Worm (Caenorhabditis elegans) whole organism, young adult: ENCODE data around the gene srz-32.

ENCODE experiments used
- B0019.2 ChIP-seq: fragments of 200-800 bp; sonication (Bioruptor generic); conservative IDR thresholded peaks from 2 replicates; pipeline ENCODE4 v1.3.6; 2022; ENCODE audit warnings: missing genetic modification reagents, missing genetic modification characterization, missing compliant biosample characterization
- B0261.1 ChIP-seq: sonication (generic microtip); optimal IDR thresholded peaks from 2 replicates; lab custom pipeline; 2016; ENCODE audit warnings: mild to moderate bottlenecking, missing genetic modification characterization, moderate library complexity, missing compliant biosample characterization
- C17E4.6 ChIP-seq: fragments of 200-800 bp; sonication (Bioruptor generic); IDR thresholded peaks from 2 replicates; pipeline ENCODE4 v1.3.6; 2022; ENCODE audit warnings: missing genetic modification reagents, missing genetic modification characterization, missing compliant biosample characterization
- D2030.7 ChIP-seq: fragments of 200-800 bp; sonication (Bioruptor generic); IDR thresholded peaks from 2 replicates; pipeline ENCODE4 v1.3.6; 2022; ENCODE audit warnings: missing genetic modification reagents, missing genetic modification characterization, missing compliant biosample characterization
- F10E7.11 ChIP-seq: sonication (generic microtip); optimal IDR thresholded peaks from 2 replicates; lab custom pipeline; 2017; ENCODE audit warnings: mild to moderate bottlenecking, missing genetic modification characterization, moderate library complexity, missing compliant biosample characterization
- F22D6.2 ChIP-seq: sonication (generic microtip); optimal IDR thresholded peaks from 2 replicates; lab custom pipeline; 2016; ENCODE audit warnings: mild to moderate bottlenecking, missing genetic modification characterization, missing compliant biosample characterization
- F39B2.1 ChIP-seq: fragments of 200-800 bp; sonication (Bioruptor generic); IDR thresholded peaks from 2 replicates; pipeline ENCODE4 v1.3.6; 2022; ENCODE audit warnings: missing genetic modification reagents, missing genetic modification characterization, missing compliant biosample characterization
- F55B11.4 ChIP-seq: sonication (generic microtip); optimal IDR thresholded peaks from 2 replicates; lab custom pipeline; 2016; ENCODE audit warnings: missing compliant biosample characterization, missing genetic modification characterization, borderline replicate concordance; ENCODE audit not compliant: insufficient read depth
- T07F8.4 ChIP-seq: sonication (generic microtip); optimal IDR thresholded peaks from 2 replicates; lab custom pipeline; 2016; ENCODE audit warnings: mild to moderate bottlenecking, missing genetic modification characterization, moderate library complexity, missing compliant biosample characterization
- Y53F4B.3 ChIP-seq: fragments of 200-800 bp; sonication (Bioruptor generic); IDR thresholded peaks from 2 replicates; pipeline ENCODE4 v1.3.6; 2022; ENCODE audit warnings: missing genetic modification reagents, missing genetic modification characterization, missing compliant biosample characterization
- Y53G8AR.9 ChIP-seq: fragments of 200-800 bp; sonication (Bioruptor generic); conservative IDR thresholded peaks from 2 replicates; pipeline ENCODE4 v1.3.6; 2022; ENCODE audit warnings: missing genetic modification reagents, missing genetic modification characterization, missing compliant biosample characterization
- Y95B8A.8 ChIP-seq: fragments of 200-800 bp; sonication (Bioruptor generic); IDR thresholded peaks from 2 replicates; pipeline ENCODE4 v1.3.6; 2022; ENCODE audit warnings: missing genetic modification reagents, missing genetic modification characterization, missing compliant biosample characterization
- ZK185.1 ChIP-seq: sonication (generic microtip); optimal IDR thresholded peaks from 2 replicates; lab custom pipeline; 2016; ENCODE audit warnings: mild to moderate bottlenecking, missing genetic modification characterization, missing compliant biosample characterization; ENCODE audit not compliant: poor library complexity, severe bottlenecking
- attf-3 ChIP-seq: fragments of 200-800 bp; sonication (Bioruptor generic); conservative IDR thresholded peaks from 2 replicates; pipeline ENCODE4 v1.3.6; 2022; ENCODE audit warnings: missing genetic modification reagents, missing genetic modification characterization, missing compliant biosample characterization
- attf-5 ChIP-seq: fragments of 200-800 bp; sonication (Bioruptor generic); optimal IDR thresholded peaks from 2 replicates; lab custom pipeline; 2018; ENCODE audit warnings: mild to moderate bottlenecking, missing genetic modification characterization, missing compliant biosample characterization
- attf-6 ChIP-seq: fragments of 200-800 bp; sonication (Bioruptor generic); IDR thresholded peaks from 2 replicates; pipeline ENCODE4 v1.3.6; 2022; ENCODE audit warnings: missing genetic modification reagents, missing genetic modification characterization, missing compliant biosample characterization
- cebp-1 ChIP-seq, 2 experiments: fragments of 200-800 bp in 1 of 2; sonication (Bioruptor generic) in 1 of 2; sonication (generic microtip) in 1 of 2; IDR thresholded peaks in 1 of 2; optimal IDR thresholded peaks in 1 of 2; 2 replicates each; pipeline versions ENCODE4 v1.3.6 to Lab custom; 2017 to 2022; ENCODE audit warnings: missing compliant biosample characterization in 2 of 2, missing genetic modification characterization in 2 of 2, mild to moderate bottlenecking in 1 of 2, missing genetic modification reagents in 1 of 2, moderate library complexity in 1 of 2
- ceh-27 ChIP-seq: fragments of 200-800 bp; sonication (Bioruptor generic); optimal IDR thresholded peaks from 2 replicates; lab custom pipeline; 2018; ENCODE audit warnings: mild to moderate bottlenecking, missing genetic modification characterization, moderate library complexity, missing compliant biosample characterization
- ceh-40 ChIP-seq: fragments of 200-800 bp; sonication (Bioruptor generic); IDR thresholded peaks from 2 replicates; pipeline ENCODE4 v1.3.6; 2022; ENCODE audit warnings: missing genetic modification characterization, missing compliant biosample characterization
- ceh-58 ChIP-seq: fragments of 200-800 bp; sonication (Bioruptor generic); IDR thresholded peaks from 2 replicates; pipeline ENCODE4 v1.3.6; 2022; ENCODE audit warnings: missing genetic modification characterization, missing compliant biosample characterization
- ceh-91 ChIP-seq: fragments of 200-800 bp; sonication (Bioruptor generic); IDR thresholded peaks from 2 replicates; pipeline ENCODE4 v1.3.6; 2022; ENCODE audit warnings: missing genetic modification reagents, missing genetic modification characterization, missing compliant biosample characterization
- die-1 ChIP-seq: sonication (generic microtip); optimal IDR thresholded peaks from 2 replicates; lab custom pipeline; 2016; ENCODE audit warnings: missing genotype, mild to moderate bottlenecking, missing genetic modification characterization, missing compliant biosample characterization
- egl-18 ChIP-seq: fragments of 200-800 bp; sonication (Bioruptor generic); IDR thresholded peaks from 2 replicates; pipeline ENCODE4 v1.3.6; 2022; ENCODE audit warnings: missing genetic modification reagents, missing genetic modification characterization, missing compliant biosample characterization
- ekl-4 ChIP-seq: fragments of 200-800 bp; sonication (Bioruptor generic); IDR thresholded peaks from 2 replicates; pipeline ENCODE4 v1.3.6; 2022; ENCODE audit warnings: missing genetic modification reagents, missing genetic modification characterization, missing compliant biosample characterization
- fkh-3 ChIP-seq: sonication (generic microtip); optimal IDR thresholded peaks from 2 replicates; lab custom pipeline; 2016; ENCODE audit warnings: mild to moderate bottlenecking, missing genetic modification characterization, missing compliant biosample characterization
- hlh-12 ChIP-seq: sonication (generic microtip); optimal IDR thresholded peaks from 2 replicates; lab custom pipeline; 2016; ENCODE audit warnings: missing genetic modification characterization, missing compliant biosample characterization
- hmg-1.2 ChIP-seq: fragments of 200-800 bp; sonication (Bioruptor generic); IDR thresholded peaks from 2 replicates; pipeline ENCODE4 v1.3.6; 2022; ENCODE audit warnings: missing genetic modification reagents, missing genetic modification characterization, missing compliant biosample characterization
- lin-26 ChIP-seq: fragments of 200-800 bp; sonication (Bioruptor generic); IDR thresholded peaks from 2 replicates; pipeline ENCODE4 v1.3.6; 2022; ENCODE audit warnings: missing genetic modification reagents, missing genetic modification characterization, missing compliant biosample characterization
- lin-35 ChIP-seq, 3 experiments: fragments of 150-350 bp in 2 of 3; sonication (generic microtip) in 1 of 3; optimal IDR thresholded peaks; 2 replicates each; lab custom pipeline; 2014 to 2018; ENCODE audit warnings: missing biosample characterization in 3 of 3, missing genetic modification characterization in 3 of 3, missing genetic modification reagents in 3 of 3
- lin-54 ChIP-seq: fragments of 200-800 bp; sonication (Bioruptor generic); optimal IDR thresholded peaks from 2 replicates; lab custom pipeline; 2018; ENCODE audit warnings: mild to moderate bottlenecking, missing genetic modification characterization, missing compliant biosample characterization
- lir-1 ChIP-seq: fragments of 200-800 bp; sonication (Bioruptor generic); conservative IDR thresholded peaks from 2 replicates; pipeline ENCODE4 v1.3.6; 2022; ENCODE audit warnings: missing genetic modification reagents, missing genetic modification characterization, missing compliant biosample characterization
- lsl-1 ChIP-seq: fragments of 200-800 bp; sonication (Bioruptor generic); optimal IDR thresholded peaks from 2 replicates; lab custom pipeline; 2018; ENCODE audit warnings: mild to moderate bottlenecking, missing genetic modification characterization, moderate library complexity, missing compliant biosample characterization
- madf-10 ChIP-seq: sonication (generic microtip); optimal IDR thresholded peaks from 2 replicates; lab custom pipeline; 2016; ENCODE audit warnings: mild to moderate bottlenecking, missing genetic modification characterization, missing compliant biosample characterization
- madf-3 ChIP-seq: fragments of 200-800 bp; sonication (Bioruptor generic); IDR thresholded peaks from 2 replicates; pipeline ENCODE4 v1.3.6; 2022; ENCODE audit warnings: missing genetic modification reagents, missing genetic modification characterization, missing compliant biosample characterization
- madf-6 ChIP-seq: fragments of 200-800 bp; sonication (Bioruptor generic); IDR thresholded peaks from 2 replicates; pipeline ENCODE4 v1.3.6; 2022; ENCODE audit warnings: missing genetic modification reagents, missing genetic modification characterization, missing compliant biosample characterization
- mes-4 ChIP-seq: sonication (generic microtip); optimal IDR thresholded peaks from 2 replicates; lab custom pipeline; 2016; ENCODE audit warnings: missing genotype, missing genetic modification characterization, missing compliant biosample characterization
- mxl-1 ChIP-seq: sonication (generic microtip); optimal IDR thresholded peaks from 2 replicates; lab custom pipeline; 2016; ENCODE audit warnings: missing genetic modification characterization, missing compliant biosample characterization
- nhr-179 ChIP-seq: sonication (generic microtip); optimal IDR thresholded peaks from 2 replicates; lab custom pipeline; 2016; ENCODE audit warnings: mild to moderate bottlenecking, missing genetic modification characterization, missing compliant biosample characterization
- nhr-90 ChIP-seq: sonication (generic microtip); optimal IDR thresholded peaks from 2 replicates; lab custom pipeline; 2016; ENCODE audit warnings: missing genotype, mild to moderate bottlenecking, missing genetic modification characterization, missing compliant biosample characterization
- rcor-1 ChIP-seq: fragments of 200-800 bp; sonication (Bioruptor generic); IDR thresholded peaks from 2 replicates; pipeline ENCODE4 v1.3.6; 2022; ENCODE audit warnings: missing genetic modification reagents, missing genetic modification characterization, missing compliant biosample characterization
- sea-2 ChIP-seq: fragments of 200-800 bp; sonication (Bioruptor generic); IDR thresholded peaks from 2 replicates; pipeline ENCODE4 v1.3.6; 2022; ENCODE audit warnings: missing genetic modification characterization, missing compliant biosample characterization
- sptf-2 ChIP-seq: fragments of 200-800 bp; sonication (Bioruptor generic); optimal IDR thresholded peaks from 2 replicates; lab custom pipeline; 2018; ENCODE audit warnings: mild to moderate bottlenecking, missing genetic modification characterization, missing compliant biosample characterization
- tbx-9 ChIP-seq: sonication (generic microtip); optimal IDR thresholded peaks from 2 replicates; lab custom pipeline; 2016; ENCODE audit warnings: borderline replicate concordance, missing genetic modification characterization, inconsistent platforms, missing compliant biosample characterization
- unc-62 ChIP-seq: fragments of 150-350 bp; optimal IDR thresholded peaks from 2 replicates; lab custom pipeline; 2014; ENCODE audit warnings: missing biosample characterization, missing genetic modification reagents, missing genetic modification characterization
- xnd-1 ChIP-seq: sonication (generic microtip); optimal IDR thresholded peaks from 2 replicates; lab custom pipeline; 2016; ENCODE audit warnings: missing genotype, missing genetic modification reagents, missing genetic modification characterization, missing compliant biosample characterization
- zim-3 ChIP-seq: sonication (generic microtip); optimal IDR thresholded peaks from 2 replicates; lab custom pipeline; 2017; ENCODE audit warnings: mild to moderate bottlenecking, missing genetic modification characterization, moderate library complexity, missing compliant biosample characterization
- ztf-18 ChIP-seq: sonication (generic microtip); optimal IDR thresholded peaks from 2 replicates; lab custom pipeline; 2016; ENCODE audit warnings: missing genotype, mild to moderate bottlenecking, missing genetic modification characterization, missing compliant biosample characterization
- ztf-25 ChIP-seq: fragments of 200-800 bp; sonication (Bioruptor generic); IDR thresholded peaks from 2 replicates; pipeline ENCODE4 v1.3.6; 2022; ENCODE audit warnings: missing genetic modification reagents, missing genetic modification characterization, missing compliant biosample characterization

srz-32 gene

ce11 chrIV:3444101-3444500, 8.0 kb downstream of the srz-32 start, which contains the start of gene F09D12.2:
F09D12.2 (minus strand) TSS chrIV:3444201.
- TF ChIP-seq xnd-1 (no peak), ceh-27 (no peak), B0261.1 (no peak), sea-2 (no peak), mes-4 (no peak), madf-3 (GFP tag; lab: Robert Waterston, UW) (no peak), B0019.2 (no peak), madf-6 (GFP tag; lab: Robert Waterston, UW) (no peak), nhr-90 (tag; lab: Kevin White, UChicago) (no peak), madf-10 (no peak), F22D6.2 (tag; lab: Kevin White, UChicago) (no peak), egl-18 (GFP tag; lab: Robert Waterston, UW) (no peak), mxl-1 (no peak), cebp-1 (GFP tag; IDR thresholded peaks at IDR 0.05; lab: Robert Waterston, UW) (no peak), cebp-1 (tag; optimal IDR thresholded peaks at IDR 0.05; lab: Kevin White, UChicago) (no peak), attf-6 (GFP tag; lab: Robert Waterston, UW) (no peak), ekl-4 (GFP tag; lab: Robert Waterston, UW) (no peak), rcor-1 (no peak), T07F8.4 (no peak), F10E7.11 (tag; lab: Kevin White, UChicago) (no peak), F55B11.4 (no peak)

ce11 chrIV:3444614-3445013, 8.5 kb downstream of the srz-32 start, which contains the start of gene F58E2.5:
F58E2.5 (plus strand) TSS chrIV:3444914.
- TF ChIP-seq lin-35 (GFP tag; optimal IDR thresholded peaks at IDR 0.05; lab: Kevin White, UChicago) (no peak), ceh-40 (GFP tag; lab: Robert Waterston, UW) (no peak), ztf-25 (GFP tag; lab: Robert Waterston, UW) (no peak), nhr-179 (no peak), cebp-1 (GFP tag; IDR thresholded peaks at IDR 0.05; lab: Robert Waterston, UW) (no peak), cebp-1 (tag; optimal IDR thresholded peaks at IDR 0.05; lab: Kevin White, UChicago) (no peak), lin-26 (GFP tag; lab: Robert Waterston, UW) (no peak), F39B2.1 (GFP tag; lab: Robert Waterston, UW) (no peak), lsl-1 (GFP tag; lab: Kevin White, UChicago) (no peak), egl-18 (GFP tag; lab: Robert Waterston, UW) (no peak), Y53G8AR.9 (GFP tag; lab: Robert Waterston, UW) (no peak), ceh-91 (no peak), ceh-58 (GFP tag; lab: Robert Waterston, UW) (no peak), tbx-9 (tag; lab: Kevin White, UChicago) (no peak), zim-3 (tag; lab: Kevin White, UChicago) (no peak), lin-54 (GFP tag; lab: Kevin White, UChicago) (no peak), sptf-2 (GFP tag; lab: Kevin White, UChicago) (no peak), ZK185.1 (tag; lab: Kevin White, UChicago) (no peak), attf-5 (GFP tag; lab: Kevin White, UChicago) (no peak), xnd-1 (no peak)
- TF ChIP-seq, all 124 proteins: peak for 0

ce11 chrIV:3447350-3447749, 11.2 kb downstream of the srz-32 start:
- TF ChIP-seq B0019.2 (no peak), C17E4.6 (GFP tag; lab: Robert Waterston, UW) (no peak), D2030.7 (GFP tag; lab: Robert Waterston, UW) (no peak), ztf-18 (tag; lab: Kevin White, UChicago) (no peak), hlh-12 (tag; lab: Kevin White, UChicago) (no peak), ZK185.1 (tag; lab: Kevin White, UChicago) (no peak), attf-3 (no peak), madf-3 (GFP tag; lab: Robert Waterston, UW) (no peak), lir-1 (GFP tag; lab: Robert Waterston, UW) (no peak), hmg-1.2 (GFP tag; lab: Robert Waterston, UW) (no peak), fkh-3 (tag; lab: Kevin White, UChicago) (no peak), Y95B8A.8 (no peak), unc-62 (GFP tag; lab: Kevin White, UChicago) (no peak), nhr-179 (no peak), die-1 (tag; lab: Kevin White, UChicago) (no peak), Y53F4B.3 (GFP tag; lab: Robert Waterston, UW) (no peak)
